Worm (Caenorhabditis elegans): ENCODE measurements around the gene npax-1.

DNA sequence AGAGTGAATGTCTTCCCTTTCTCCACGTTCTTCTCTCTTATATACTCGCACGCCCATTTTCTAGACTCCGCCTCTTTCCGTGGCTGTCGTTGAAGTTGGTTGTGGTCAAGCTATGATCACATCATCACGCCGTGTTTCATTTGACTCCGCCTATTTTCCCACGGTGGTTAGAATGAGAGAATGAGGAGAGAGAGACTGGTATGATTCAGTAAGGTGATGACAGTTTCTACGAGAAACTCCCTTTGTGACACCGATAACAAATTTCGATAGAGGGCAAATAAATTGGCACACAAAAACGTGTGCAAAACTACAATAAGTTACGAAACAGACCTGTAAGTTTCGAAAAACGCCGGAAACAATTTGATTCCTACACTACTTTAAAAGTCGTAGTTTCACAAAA lies 50.5 kb downstream of the npax-1 start:
- TF ChIP-seq him-1 (tag; optimal IDR thresholded peaks at IDR 0.05) (no peak), dao-5 (tag; optimal IDR thresholded peaks at IDR 0.05) (no peak), W03F9.2 (tag; optimal IDR thresholded peaks at IDR 0.05) (no peak)
